Fruit fly (Drosophila melanogaster) whole organism, wandering third instar larva: ENCODE measurements around the gene Nckx30C.
A peak's percentile ranks its signal among the peaks of the same experiment; 100 is the strongest.

Experiments used
- CG9705 ChIP-seq: fragments of 200-800 bp; sonication (Bioruptor generic); optimal IDR thresholded peaks from 2 replicates; lab custom pipeline; 2018; ENCODE audit warnings: missing biosample characterization, mild to moderate bottlenecking, missing genetic modification characterization
- CrebA ChIP-seq: fragments of 200-800 bp; sonication (Bioruptor generic); optimal IDR thresholded peaks from 2 replicates; lab custom pipeline; 2016; ENCODE audit warnings: missing biosample characterization, mild to moderate bottlenecking, missing genetic modification characterization, borderline replicate concordance
- Dfd ChIP-seq: fragments of >200 bp; optimal IDR thresholded peaks from 2 replicates; lab custom pipeline; 2017; ENCODE audit warnings: missing biosample characterization, missing genetic modification characterization
- Dif ChIP-seq: fragments of 200-275, 200-300 bp; sonication (Bioruptor generic); optimal IDR thresholded peaks from 2 replicates; lab custom pipeline; 2018; ENCODE audit warnings: missing biosample characterization, missing genetic modification characterization; ENCODE audit not compliant: partially characterized antibody
- GATAd ChIP-seq: sonication (Bioruptor generic); optimal IDR thresholded peaks from 2 replicates; lab custom pipeline; 2016; ENCODE audit warnings: missing biosample characterization, missing genetic modification characterization
- HLH106 ChIP-seq: fragments of 200-800 bp; optimal IDR thresholded peaks from 3 replicates; lab custom pipeline; 2019; ENCODE audit warnings: missing biosample characterization, mild to moderate bottlenecking, missing genetic modification characterization, moderate library complexity
- Hnf4 ChIP-seq: fragments of 200-800 bp; sonication (Bioruptor generic); optimal IDR thresholded peaks from 2 replicates; lab custom pipeline; 2016; ENCODE audit warnings: missing biosample characterization, mild to moderate bottlenecking, missing genetic modification characterization
- Hr78 ChIP-seq: fragments of >200 bp; optimal IDR thresholded peaks from 2 replicates; lab custom pipeline; 2017; ENCODE audit warnings: missing biosample characterization, missing genetic modification characterization
- Hr83 ChIP-seq: fragments of 200-300 bp; sonication (Bioruptor generic); optimal IDR thresholded peaks from 2 replicates; lab custom pipeline; 2016; ENCODE audit warnings: missing biosample characterization, mild to moderate bottlenecking, missing genetic modification characterization, moderate library complexity; ENCODE audit not compliant: poor library complexity, severe bottlenecking
- Jra ChIP-seq: sonication (Bioruptor generic); optimal IDR thresholded peaks from 2 replicates; lab custom pipeline; 2016; ENCODE audit warnings: missing biosample characterization, missing genetic modification characterization
- Myc ChIP-seq: fragments of >200 bp; optimal IDR thresholded peaks from 2 replicates; lab custom pipeline; 2017
- N ChIP-seq: fragments of >200 bp; optimal IDR thresholded peaks from 2 replicates; lab custom pipeline; 2018; ENCODE audit warnings: missing biosample characterization, missing external identifiers, missing genetic modification characterization
- OdsH ChIP-seq: fragments of 200-800 bp; sonication (Bioruptor generic); optimal IDR thresholded peaks from 2 replicates; lab custom pipeline; 2016; ENCODE audit warnings: missing biosample characterization, mild to moderate bottlenecking, missing genetic modification characterization
- Rel ChIP-seq, 2 experiments: fragments of 200-800 bp; sonication (Bioruptor generic) in 1 of 2; optimal IDR thresholded peaks; 2 replicates in 1 of 2; 3 replicates in 1 of 2; lab custom pipeline; 2016 to 2019; ENCODE audit warnings: mild to moderate bottlenecking in 2 of 2, missing biosample characterization in 2 of 2, missing genetic modification characterization in 2 of 2, moderate library complexity in 1 of 2
- Sp1 ChIP-seq: fragments of 200-800 bp; sonication (Bioruptor generic); optimal IDR thresholded peaks from 3 replicates; lab custom pipeline; 2019; ENCODE audit warnings: missing biosample characterization, mild to moderate bottlenecking, missing genetic modification characterization, moderate library complexity
- Vsx2 ChIP-seq: fragments of 200-300, 225-300 bp; sonication (Bioruptor generic); optimal IDR thresholded peaks from 2 replicates; lab custom pipeline; 2018; ENCODE audit warnings: missing biosample characterization, missing genetic modification characterization; ENCODE audit not compliant: partially characterized antibody
- br ChIP-seq: fragments of 200-800 bp; sonication (Bioruptor generic); optimal IDR thresholded peaks from 2 replicates; lab custom pipeline; 2016; ENCODE audit warnings: missing biosample characterization, missing genetic modification characterization
- brk ChIP-seq: fragments of 200-800 bp; sonication (Bioruptor generic); optimal IDR thresholded peaks from 2 replicates; lab custom pipeline; 2016; ENCODE audit warnings: missing biosample characterization, mild to moderate bottlenecking, missing genetic modification characterization
- dl ChIP-seq, 2 experiments: fragments of 175-275, 200-275 bp in 1 of 2; fragments of 200-275 bp in 1 of 2; sonication (Bioruptor generic); optimal IDR thresholded peaks; lab custom pipeline; 2018; ENCODE audit warnings: mild to moderate bottlenecking in 2 of 2, missing biosample characterization in 2 of 2, missing genetic modification characterization in 2 of 2, moderate library complexity in 2 of 2; ENCODE audit not compliant: partially characterized antibody in 2 of 2, insufficient read depth in 1 of 2
- dmrt93B ChIP-seq: fragments of 200-800 bp; sonication (Bioruptor generic); optimal IDR thresholded peaks from 2 replicates; lab custom pipeline; 2018; ENCODE audit warnings: missing biosample characterization, mild to moderate bottlenecking, missing genetic modification characterization
- ey ChIP-seq: fragments of 200-800 bp; sonication (Bioruptor generic); optimal IDR thresholded peaks from 2 replicates; lab custom pipeline; 2016; ENCODE audit warnings: missing biosample characterization, missing genetic modification characterization
- foxo ChIP-seq, 2 experiments: fragments of 200-800 bp; sonication (Bioruptor generic); optimal IDR thresholded peaks; 2 replicates in 1 of 2; 3 replicates in 1 of 2; lab custom pipeline; 2016 to 2017; ENCODE audit warnings: missing biosample characterization in 2 of 2, missing genetic modification characterization in 2 of 2
- fru ChIP-seq: fragments of 200-800 bp; sonication (Bioruptor generic); optimal IDR thresholded peaks from 3 replicates; lab custom pipeline; 2016; ENCODE audit warnings: missing biosample characterization, mild to moderate bottlenecking, missing genetic modification characterization
- h ChIP-seq: fragments of 200-800 bp; sonication (Bioruptor generic); optimal IDR thresholded peaks from 3 replicates; lab custom pipeline; 2016; ENCODE audit warnings: missing biosample characterization, mild to moderate bottlenecking, missing genetic modification characterization
- jim ChIP-seq: fragments of 175-275, 200-325 bp; sonication (Bioruptor generic); optimal IDR thresholded peaks from 2 replicates; lab custom pipeline; 2016; ENCODE audit warnings: missing biosample characterization, mild to moderate bottlenecking, missing genetic modification characterization
- lola ChIP-seq: fragments of >200 bp; optimal IDR thresholded peaks from 2 replicates; lab custom pipeline; 2017; ENCODE audit warnings: missing biosample characterization, missing genetic modification characterization
- psq ChIP-seq: fragments of 200-800 bp; sonication (Bioruptor generic); optimal IDR thresholded peaks from 3 replicates; lab custom pipeline; 2017; ENCODE audit warnings: missing biosample characterization, mild to moderate bottlenecking, missing genetic modification characterization, moderate library complexity
- rgr ChIP-seq: fragments of 200-800 bp; sonication (Bioruptor generic); optimal IDR thresholded peaks from 3 replicates; lab custom pipeline; 2016; ENCODE audit warnings: missing biosample characterization, mild to moderate bottlenecking, missing genetic modification characterization
- sage ChIP-seq: fragments of 200-800 bp; sonication (Bioruptor generic); optimal IDR thresholded peaks from 2 replicates; lab custom pipeline; 2016; ENCODE audit warnings: missing biosample characterization, mild to moderate bottlenecking, missing genetic modification characterization
- sv ChIP-seq: fragments of 200-800 bp; sonication (Bioruptor generic); optimal IDR thresholded peaks from 3 replicates; lab custom pipeline; 2016; ENCODE audit warnings: missing biosample characterization, missing genetic modification characterization
- usp ChIP-seq: fragments of >200 bp; optimal IDR thresholded peaks from 2 replicates; lab custom pipeline; 2017; ENCODE audit warnings: missing biosample characterization, missing genetic modification characterization
- woc ChIP-seq: sonication (Bioruptor generic); optimal IDR thresholded peaks from 2 replicates; lab custom pipeline; 2016; ENCODE audit warnings: missing biosample characterization, mild to moderate bottlenecking, missing genetic modification characterization

The Nckx30C gene

DNA sequence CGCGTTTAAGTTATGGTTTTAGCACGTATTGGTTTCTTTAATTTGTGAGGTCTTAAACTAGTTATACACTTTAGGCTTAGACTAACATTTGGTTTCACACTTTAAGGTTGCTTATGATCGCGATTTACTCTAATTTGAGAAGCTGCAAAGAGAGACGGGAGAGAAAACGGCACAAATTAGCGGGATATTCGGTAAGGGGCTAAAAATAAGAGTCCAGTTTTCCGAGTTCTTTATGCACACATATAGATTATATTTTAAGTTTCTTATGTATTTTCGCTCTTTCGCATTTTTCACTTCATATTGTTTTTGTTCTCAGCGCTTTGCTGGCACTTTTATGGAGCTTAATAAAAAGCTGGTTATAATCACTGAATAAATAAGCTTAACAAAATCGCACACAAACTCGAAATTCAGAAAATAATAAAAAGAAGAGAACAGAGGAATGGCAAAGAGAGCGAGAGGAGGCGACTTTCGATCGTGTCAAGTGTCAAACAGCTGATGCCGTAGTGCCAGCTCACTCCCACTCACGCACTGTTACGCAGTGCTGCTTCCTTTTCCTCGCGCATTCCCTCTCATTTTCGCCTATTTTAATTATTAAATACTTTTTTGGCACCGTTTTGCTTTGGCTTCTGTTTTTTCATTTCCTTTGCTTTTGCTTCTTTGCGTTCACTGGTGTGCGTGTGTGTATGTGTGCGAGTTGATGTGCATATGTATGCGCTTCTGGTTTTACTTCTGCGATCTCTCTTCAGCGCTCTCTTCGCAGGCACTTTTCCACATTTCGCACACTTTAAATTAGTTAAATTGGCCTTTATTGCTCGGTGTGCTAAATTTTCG is 48.0 kb downstream of the Nckx30C start (continued):
- no peak for TF ChIP-seq jim (GFP tag; lab: Kevin White, UChicago)
- no peak for TF ChIP-seq dl (GFP tag; optimal IDR thresholded peaks at IDR 0.05; lab: Kevin White, UChicago; ENCODE audit: insufficient read depth in 1 of 2, partially characterized antibody in 2 of 2)
- TF ChIP-seq Myc (lab: Kevin White, UChicago): no peak

DNA sequence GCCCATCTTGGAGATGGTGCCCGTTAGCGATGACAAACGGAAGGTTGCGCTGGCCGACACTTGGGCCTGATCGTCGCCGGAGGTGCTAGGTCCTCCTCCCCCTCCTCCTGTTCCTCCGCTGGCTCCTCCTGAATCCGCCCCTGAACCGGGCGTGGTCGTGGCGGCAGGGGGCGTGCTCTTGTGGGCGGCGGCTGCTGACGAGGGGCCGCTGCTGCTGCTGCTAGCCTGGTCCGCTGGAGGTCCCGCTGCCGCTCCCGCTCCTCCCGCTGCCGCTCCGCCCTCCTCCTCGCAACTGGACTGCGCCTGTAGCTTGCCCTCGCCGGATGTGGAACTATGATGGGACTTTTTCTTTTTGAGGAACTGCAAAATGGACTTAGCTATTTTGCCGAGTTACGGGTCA is 48.7 kb downstream of the Nckx30C start:
- no peak for TF ChIP-seq lola (GFP tag; lab: Kevin White, UChicago)
- TF ChIP-seq Dfd (GFP tag; lab: Kevin White, UChicago): peak; percentile 92
- TF ChIP-seq psq: no peak
- no peak for TF ChIP-seq dmrt93B (GFP tag; lab: Kevin White, UChicago)

- TF ChIP-seq Dfd (GFP tag; lab: Kevin White, UChicago): no peak
- TF ChIP-seq CrebA (GFP tag; lab: Kevin White, UChicago): no peak
- TF ChIP-seq usp (GFP tag; lab: Kevin White, UChicago): no peak
- TF ChIP-seq dmrt93B (GFP tag; lab: Kevin White, UChicago): no peak
- TF ChIP-seq brk (GFP tag; lab: Kevin White, UChicago): no peak
- TF ChIP-seq fru (GFP tag; lab: Kevin White, UChicago): no peak
- no peak for TF ChIP-seq rgr (GFP tag; lab: Kevin White, UChicago)
- no peak for TF ChIP-seq N (GFP tag; lab: Kevin White, UChicago)
- no peak for TF ChIP-seq Dif
- no peak for TF ChIP-seq Hnf4
- TF ChIP-seq Myc (lab: Kevin White, UChicago): no peak
- no peak for TF ChIP-seq Vsx2 (GFP tag; lab: Kevin White, UChicago)
Observed at dm6 chr2L:9695723-9696122, 50.6 kb downstream of the Nckx30C start.

DNA sequence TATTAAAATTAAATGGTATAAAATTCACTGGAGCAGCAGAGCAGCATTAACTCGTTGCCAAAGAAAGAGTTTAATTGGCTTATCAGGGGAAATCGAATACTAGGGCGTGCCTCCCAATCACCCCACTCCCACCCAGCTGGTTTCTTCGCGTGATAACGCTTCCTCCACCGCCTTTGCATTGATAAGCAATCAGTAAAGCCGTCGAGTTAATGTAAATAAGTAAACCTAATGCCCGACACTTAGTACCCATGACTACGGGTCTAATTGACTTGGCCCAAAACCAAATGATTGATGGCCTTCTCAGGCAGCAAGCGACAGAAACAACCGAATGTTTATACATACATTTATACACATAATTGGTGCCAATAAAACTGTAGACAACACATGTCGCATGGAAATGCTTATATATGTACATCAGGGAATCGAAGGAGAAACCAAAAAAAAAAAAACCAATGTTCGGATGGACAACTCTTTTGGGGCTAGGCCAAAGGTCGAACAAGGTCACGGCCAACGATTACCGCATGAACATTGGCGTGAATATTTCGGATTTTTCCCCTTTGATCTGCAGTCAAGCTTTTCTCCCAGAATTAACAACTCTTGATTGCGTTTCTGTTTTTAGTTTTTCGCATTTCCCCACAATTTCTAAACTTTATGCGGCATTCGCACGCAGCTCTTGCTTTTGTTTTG is 52.2 kb downstream of the Nckx30C start:
- TF ChIP-seq HLH106 (tag; lab: Kevin White, UChicago) (no peak), jim (GFP tag; lab: Kevin White, UChicago) (no peak), Hnf4 (no peak), h (GFP tag; lab: Kevin White, UChicago) (peak; percentile 22), woc (GFP tag; lab: Kevin White, UChicago) (no peak)

dm6 chr2L:9692364-9693348 is 53.6 kb downstream of the Nckx30C start:
- TF ChIP-seq GATAd (GFP tag; lab: Kevin White, UChicago) (no peak), Rel (GFP tag; optimal IDR thresholded peaks at IDR 0.05; lab: Kevin White, UChicago) (no peak), Rel (tag; optimal IDR thresholded peaks at IDR 0.05; lab: Kevin White, UChicago) (no peak), Hnf4 (peak; percentile 55), ey (GFP tag; lab: Kevin White, UChicago) (peak; percentile 67), Hr78 (GFP tag; lab: Kevin White, UChicago) (no peak), br (GFP tag; lab: Kevin White, UChicago) (peak; percentile 30), OdsH (GFP tag; lab: Kevin White, UChicago) (peak; percentile 76), psq (peak; percentile 64), Hr83 (GFP tag; lab: Kevin White, UChicago) (no peak), HLH106 (tag; lab: Kevin White, UChicago) (peak; percentile 63), Sp1 (GFP tag; lab: Kevin White, UChicago) (peak; percentile 54), CrebA (GFP tag; lab: Kevin White, UChicago) (no peak), Vsx2 (GFP tag; lab: Kevin White, UChicago) (no peak), sage (GFP tag; lab: Kevin White, UChicago) (no peak), sv (GFP tag; lab: Kevin White, UChicago) (peak; percentile 57), CG9705 (GFP tag; lab: Kevin White, UChicago) (no peak), jim (GFP tag; lab: Kevin White, UChicago) (peak; percentile 96), fru (GFP tag; lab: Kevin White, UChicago) (peak; percentile 69), h (GFP tag; lab: Kevin White, UChicago) (peak; percentile 68), rgr (GFP tag; lab: Kevin White, UChicago) (peak; percentile 74), Jra (GFP tag; lab: Kevin White, UChicago) (peak; percentile 8), N (GFP tag; lab: Kevin White, UChicago) (no peak), dmrt93B (GFP tag; lab: Kevin White, UChicago) (peak; percentile 25), foxo (GFP tag; optimal IDR thresholded peaks at IDR 0.05; lab: Kevin White, UChicago) (peak in 1 of 2 experiments; percentile 76), Myc (lab: Kevin White, UChicago) (no peak), brk (GFP tag; lab: Kevin White, UChicago) (peak; percentile 46)
- TF ChIP-seq, all 38 proteins: peak for 16
